Fruit fly (Drosophila melanogaster): ENCODE measurements around the gene CG43246.

CG43246 gene

dm6 chr3L:14513286-14513685 is 23.1 kb upstream of the CG43246 start (continued):
- TF ChIP-seq Hey (tag; optimal IDR thresholded peaks at IDR 0.05), result no peak
- TF ChIP-seq CG30403 (GFP tag; optimal IDR thresholded peaks at IDR 0.05), result no peak
- TF ChIP-seq Myb (GFP tag; optimal IDR thresholded peaks at IDR 0.05), result no peak
- TF ChIP-seq Dbx (GFP tag; IDR thresholded peaks at IDR 0.05), result no peak
- TF ChIP-seq ATbp (GFP tag; optimal IDR thresholded peaks at IDR 0.05), result no peak
- no peak for TF ChIP-seq CG13296 (GFP tag; optimal IDR thresholded peaks at IDR 0.05)

dm6 chr3L:14515690-14516089 is 20.7 kb upstream of the CG43246 start:
- TF ChIP-seq hkb (optimal IDR thresholded peaks at IDR 0.05), result peak; percentile 16
- no peak for TF ChIP-seq hkb (GFP tag; IDR thresholded peaks at IDR 0.05)
- no peak for TF ChIP-seq Ssrp (tag; optimal IDR thresholded peaks at IDR 0.05)

DNA sequence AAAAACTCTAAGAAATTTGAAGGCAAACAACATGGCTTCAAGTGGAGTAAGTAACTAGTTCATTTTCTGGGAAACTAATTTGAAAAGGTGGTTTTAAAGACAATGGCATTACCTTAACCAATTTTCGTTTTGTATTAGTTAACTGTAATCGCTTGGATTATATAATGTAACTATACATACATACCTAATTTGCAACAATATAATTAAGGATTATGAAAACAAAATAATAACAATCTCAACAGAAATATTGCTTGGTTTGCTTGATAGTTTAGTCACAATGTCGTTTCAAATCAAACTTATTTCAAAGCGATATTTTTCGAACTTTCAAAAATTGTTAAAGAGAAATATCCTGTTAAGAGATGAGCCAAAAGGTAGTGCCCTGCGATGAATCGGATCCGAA is 18.9 kb upstream of the CG43246 start, which contains the start of gene CG9592:
Gene CG9592 (plus strand): TSS at position 301 of the 400 bp plus-strand sequence.
- TF ChIP-seq Dfd (GFP tag; optimal IDR thresholded peaks at IDR 0.05) (no peak), Pdp1 (GFP tag; optimal IDR thresholded peaks at IDR 0.05) (peak in 1 of 2 experiments; percentile 55), D (optimal IDR thresholded peaks at IDR 0.05) (no peak), D (GFP tag; optimal IDR thresholded peaks at IDR 0.05) (no peak), Ada2b (GFP tag; IDR thresholded peaks at IDR 0.05) (no peak)

DNA sequence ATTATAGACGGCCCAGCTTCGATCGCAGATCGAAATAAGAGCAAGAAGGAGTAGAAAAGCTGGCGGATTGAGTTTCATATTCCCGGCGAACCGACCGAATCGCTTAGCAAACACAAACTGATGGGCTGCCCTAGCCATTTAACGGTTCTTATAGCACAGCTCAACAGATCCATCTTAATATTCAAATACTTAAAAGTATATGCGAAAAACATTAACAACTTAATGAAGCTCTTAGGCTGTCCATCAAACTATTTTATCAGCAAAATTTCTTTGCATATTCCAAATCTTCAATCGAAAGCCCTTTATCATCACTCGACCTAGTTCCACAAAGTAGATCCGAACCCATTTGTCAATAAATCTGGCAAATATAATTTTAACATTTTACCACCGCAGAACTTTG is 14.8 kb upstream of the CG43246 start, which contains the start of gene CG4613:
Gene CG4613 (minus strand): TSS at position 101 of the 400 bp plus-strand sequence.
- TF ChIP-seq CG10321 (GFP tag; IDR thresholded peaks at IDR 0.05), result no peak
- TF ChIP-seq CG6683 (GFP tag; optimal IDR thresholded peaks at IDR 0.05), result no peak

- no peak for TF ChIP-seq CG16815 (GFP tag; optimal IDR thresholded peaks at IDR 0.05)
- peak; percentile 5 for TF ChIP-seq gsb-n (tag; optimal IDR thresholded peaks at IDR 0.05)
- TF ChIP-seq abd-A (tag; optimal IDR thresholded peaks at IDR 0.05), result peak; percentile 23
- peak; percentile 30 for TF ChIP-seq CG10431 (GFP tag; optimal IDR thresholded peaks at IDR 0.05)
- 0 out of 2 replicates have a peak, but pooled peaks have one; percentile 21 for TF ChIP-seq vvl (GFP tag; IDR thresholded peaks at IDR 0.05)
- no peak for TF ChIP-seq jigr1 (GFP tag; IDR thresholded peaks at IDR 0.05)
- TF ChIP-seq sens (GFP tag), result peak; percentile 57
- peak; percentile 10 for TF ChIP-seq CG33557 (GFP tag; optimal IDR thresholded peaks at IDR 0.05)
- TF ChIP-seq CG2712 (tag; optimal IDR thresholded peaks at IDR 0.05), result peak; percentile 12
- TF ChIP-seq Blimp-1 (GFP tag; optimal IDR thresholded peaks at IDR 0.05), result peak; percentile 96
- TF ChIP-seq pros (GFP tag; optimal IDR thresholded peaks at IDR 0.05), result peak; percentile 71
- TF ChIP-seq z (GFP tag; IDR thresholded peaks at IDR 0.05), result peak; percentile 85
- TF ChIP-seq oc (tag; optimal IDR thresholded peaks at IDR 0.05), result peak; percentile 49
- TF ChIP-seq CG10462 (GFP tag; optimal IDR thresholded peaks at IDR 0.05), result no peak
- peak; percentile 74 for TF ChIP-seq kni (GFP tag; optimal IDR thresholded peaks at IDR 0.05)
- TF ChIP-seq Doc3 (GFP tag; IDR thresholded peaks at IDR 0.05; ENCODE audit: partially characterized antibody), result no peak
- peak in 1 of 2 experiments; percentile 19 for TF ChIP-seq Trl (optimal IDR thresholded peaks at IDR 0.05)
- TF ChIP-seq Trl (GFP tag; optimal IDR thresholded peaks at IDR 0.05), result no peak
- peak in 1 of 2 experiments; percentile 43 for TF ChIP-seq Hr78 (GFP tag; optimal IDR thresholded peaks at IDR 0.05)
These were observed 13.7 kb upstream of the CG43246 start for dm6 chr3L:14522483-14523362.
